Worm (Caenorhabditis elegans) whole organism, L2 larva: Measurements from ENCODE around the gene spp-2.
A peak's percentile ranks its signal among the peaks of the same experiment; 100 is the strongest.

Experiments
- ama-1 ChIP-seq: fragments of 150-350 bp; optimal IDR thresholded peaks from 2 replicates; lab custom pipeline; 2018; ENCODE audit warnings: inconsistent platforms
- ceh-16 ChIP-seq: fragments of 150-350 bp; optimal IDR thresholded peaks from 2 replicates; lab custom pipeline; 2014; ENCODE audit warnings: missing biosample characterization, missing genetic modification characterization
- dmd-4 ChIP-seq: sonication (generic microtip); optimal IDR thresholded peaks from 2 replicates; lab custom pipeline; 2017; ENCODE audit warnings: missing biosample characterization, missing genetic modification characterization
- lsy-2 ChIP-seq, 2 experiments: fragments of 150-350 bp in 1 of 2; sonication (generic microtip) in 1 of 2; optimal IDR thresholded peaks; 2 replicates each; lab custom pipeline; 2014 to 2017; ENCODE audit warnings: missing biosample characterization in 2 of 2, missing genetic modification characterization in 2 of 2
- mab-5 ChIP-seq: fragments of 150-350 bp; optimal IDR thresholded peaks from 2 replicates; lab custom pipeline; 2014; ENCODE audit warnings: missing biosample characterization, missing genetic modification characterization
- nhr-10 ChIP-seq: sonication (generic microtip); optimal IDR thresholded peaks from 2 replicates; lab custom pipeline; 2017; ENCODE audit warnings: missing biosample characterization, missing genetic modification characterization
- nhr-12 ChIP-seq: fragments of 150-350 bp; optimal IDR thresholded peaks from 2 replicates; lab custom pipeline; 2014; ENCODE audit warnings: missing biosample characterization, missing genetic modification characterization
- nhr-21 ChIP-seq: fragments of 150-350 bp; optimal IDR thresholded peaks from 2 replicates; lab custom pipeline; 2014; ENCODE audit warnings: missing biosample characterization, missing genetic modification characterization
- nhr-25 ChIP-seq: fragments of 150-350 bp; sonication (generic microtip); optimal IDR thresholded peaks from 3 replicates; lab custom pipeline; 2014; ENCODE audit warnings: missing biosample characterization, missing genetic modification characterization
- nhr-77 ChIP-seq: fragments of 150-350 bp; optimal IDR thresholded peaks from 2 replicates; lab custom pipeline; 2014; ENCODE audit warnings: missing biosample characterization, missing genetic modification characterization
- snpc-4 ChIP-seq: fragments of 150-350 bp; optimal IDR thresholded peaks from 2 replicates; lab custom pipeline; 2014; ENCODE audit warnings: missing biosample characterization, missing genetic modification characterization
- unc-39 ChIP-seq: fragments of 150-350 bp; optimal IDR thresholded peaks from 2 replicates; lab custom pipeline; 2014; ENCODE audit warnings: missing biosample characterization, missing genetic modification characterization
- ztf-4 ChIP-seq: fragments of 150-350 bp; optimal IDR thresholded peaks from 2 replicates; lab custom pipeline; 2014; ENCODE audit warnings: missing biosample characterization, missing genetic modification characterization

DNA sequence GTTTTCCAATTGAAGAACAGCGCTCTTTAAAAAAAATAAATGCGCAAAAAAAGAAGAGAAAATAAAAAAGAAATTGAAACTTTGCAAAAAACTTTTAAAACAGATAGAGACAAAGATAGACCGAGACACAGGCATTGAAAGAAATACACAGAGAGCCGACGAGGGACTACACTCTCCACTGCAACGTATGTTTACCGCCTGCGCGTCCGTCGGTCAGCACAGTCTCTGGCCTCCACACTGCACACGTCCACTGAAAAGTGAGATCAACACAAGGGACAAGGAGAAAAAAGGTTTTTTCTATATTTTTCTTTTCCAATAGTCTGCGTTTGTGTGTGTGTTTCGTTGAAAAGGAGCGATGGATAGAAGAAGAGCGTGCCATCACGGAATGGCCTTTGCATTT is 10.2 kb downstream of the spp-2 start:
- TF ChIP-seq nhr-12 (tag; lab: Kevin White, UChicago) (no peak), lsy-2 (tag; optimal IDR thresholded peaks at IDR 0.05; lab: Kevin White, UChicago) (peak; percentile 11 to 59), nhr-10 (tag; lab: Kevin White, UChicago) (no peak), unc-39 (no peak), snpc-4 (tag; lab: Kevin White, UChicago) (peak; percentile 10), mab-5 (no peak), nhr-21 (tag; lab: Kevin White, UChicago) (no peak), nhr-77 (no peak), ztf-4 (tag; lab: Kevin White, UChicago) (no peak), nhr-25 (tag; lab: Kevin White, UChicago) (peak; percentile 52), ceh-16 (tag; lab: Kevin White, UChicago) (no peak), dmd-4 (tag; lab: Kevin White, UChicago) (no peak), ama-1 (lab: Kevin White, UChicago) (no peak)
